Worm (Caenorhabditis elegans) whole organism, dauer: Measurements from ENCODE around the gene sucl-2.

ENCODE experiments used
- unc-62 ChIP-seq: sonication (generic microtip); optimal IDR thresholded peaks from 2 replicates; lab custom pipeline; 2017; ENCODE audit warnings: missing biosample characterization, missing genetic modification reagents, missing genetic modification characterization

The sucl-2 gene

ce11 chrIII:901600-902250, 513 bp upstream of the sucl-2 start:
- no peak for TF ChIP-seq unc-62

ce11 chrIII:900134-900533, 1.1 kb downstream of the sucl-2 start:
- TF ChIP-seq unc-62: no peak

ce11 chrIII:896904-897303, 4.3 kb downstream of the sucl-2 start:
- no peak for TF ChIP-seq unc-62

- no peak for TF ChIP-seq unc-62
Observed at ce11 chrIII:895525-895924, 5.7 kb downstream of the sucl-2 start, which contains the start of the genes ztf-18 and F23H11.2. Gene ztf-18 (minus strand): TSS chrIII:895712. Gene F23H11.2 (plus strand): TSS chrIII:895747.

ce11 chrIII:891014-891413, 10.2 kb downstream of the sucl-2 start, which contains the start of gene T24C4.10:
Gene T24C4.10 (minus strand): TSS chrIII:891243.
- no peak for TF ChIP-seq unc-62

ce11 chrIII:888983-889549, 12.1 kb downstream of the sucl-2 start:
- no peak for TF ChIP-seq unc-62

ce11 chrIII:887874-888299, 13.3 kb downstream of the sucl-2 start:
- TF ChIP-seq unc-62: no peak

ce11 chrIII:886726-887125, 14.5 kb downstream of the sucl-2 start, which contains the start of gene zer-1:
Gene zer-1 (minus strand): TSS chrIII:886793.
- no peak for TF ChIP-seq unc-62

ce11 chrIII:883595-883994, 17.6 kb downstream of the sucl-2 start:
- no peak for TF ChIP-seq unc-62

- no peak for TF ChIP-seq unc-62
Observed at ce11 chrIII:881460-881859, 19.8 kb downstream of the sucl-2 start.

- no peak for TF ChIP-seq unc-62
Observed at ce11 chrIII:880840-881239, 20.4 kb downstream of the sucl-2 start.

- no peak for TF ChIP-seq unc-62
Observed at ce11 chrIII:879634-880033, 21.6 kb downstream of the sucl-2 start, which contains the start of the genes T24C4.5 and ucr-2.3. Gene T24C4.5 (minus strand): TSS chrIII:879734. Gene ucr-2.3 (plus strand): TSS chrIII:879860.

- no peak for TF ChIP-seq unc-62
Observed at ce11 chrIII:873432-873831, 27.8 kb downstream of the sucl-2 start, which contains the start of gene clc-19. Gene clc-19 (minus strand): TSS chrIII:873566.

- TF ChIP-seq unc-62: no peak
Observed at ce11 chrIII:872373-872772, 28.8 kb downstream of the sucl-2 start, which contains the start of the genes T24C4.3 and clc-20. Gene T24C4.3 (minus strand): TSS chrIII:872473. Gene clc-20 (plus strand): TSS chrIII:872583.

- no peak for TF ChIP-seq unc-62
Observed at ce11 chrIII:870555-870954, 30.7 kb downstream of the sucl-2 start.

- TF ChIP-seq unc-62: no peak
Observed at ce11 chrIII:869869-870268, 31.3 kb downstream of the sucl-2 start, which contains the start of gene T24C4.2. Gene T24C4.2 (minus strand): TSS chrIII:869969.

- TF ChIP-seq unc-62: no peak
Observed at ce11 chrIII:868866-869265, 32.3 kb downstream of the sucl-2 start.

ce11 chrIII:861819-862356, 39.3 kb downstream of the sucl-2 start, which contains the start of gene arx-4:
Gene arx-4 (plus strand): TSS chrIII:862306.
- TF ChIP-seq unc-62: no peak
